Fruit fly (Drosophila melanogaster): ENCODE data around the gene CG15369.

CG15369 gene

dm6 chrX:9251212-9251877 lies 34.7 kb downstream of the CG15369 start (continued):
- TF ChIP-seq CG1529 (GFP tag; optimal IDR thresholded peaks at IDR 0.05) (peak; percentile 5), Oli (tag; optimal IDR thresholded peaks at IDR 0.05) (peak; percentile 31), ind (GFP tag; optimal IDR thresholded peaks at IDR 0.05) (peak; percentile 27), jigr1 (GFP tag; IDR thresholded peaks at IDR 0.05) (no peak), ap (GFP tag; IDR thresholded peaks at IDR 0.05) (no peak), CG7271 (tag; optimal IDR thresholded peaks at IDR 0.05) (no peak), tap (tag; optimal IDR thresholded peaks at IDR 0.05) (no peak), CG10654 (GFP tag; optimal IDR thresholded peaks at IDR 0.05) (peak; percentile 23), sob (GFP tag; IDR thresholded peaks at IDR 0.05) (0 out of 2 replicates have a peak, but pooled peaks have one; percentile 33), C15 (GFP tag; IDR thresholded peaks at IDR 0.05) (no peak), Nf-YA (GFP tag; IDR thresholded peaks at IDR 0.05) (no peak), CG3847 (GFP tag; IDR thresholded peaks at IDR 0.05) (no peak), Gsc (GFP tag; IDR thresholded peaks at IDR 0.05) (no peak), luna (GFP tag; optimal IDR thresholded peaks at IDR 0.05) (no peak), CG1602 (GFP tag; optimal IDR thresholded peaks at IDR 0.05) (no peak), CG4707 (GFP tag; optimal IDR thresholded peaks at IDR 0.05) (no peak), bcd (GFP tag; optimal IDR thresholded peaks at IDR 0.05) (peak; percentile 24), org-1 (GFP tag; optimal IDR thresholded peaks at IDR 0.05) (peak; percentile 0), pan (optimal IDR thresholded peaks at IDR 0.05) (no peak), pan (GFP tag; optimal IDR thresholded peaks at IDR 0.05 in 1 of 2, IDR thresholded peaks at IDR 0.05 in 1 of 2) (no peak), CG7839 (tag; optimal IDR thresholded peaks at IDR 0.05) (peak; percentile 3), CG13424 (tag; optimal IDR thresholded peaks at IDR 0.05) (peak; percentile 24), fru (optimal IDR thresholded peaks at IDR 0.05) (no peak), Max (GFP tag; optimal IDR thresholded peaks at IDR 0.05) (no peak), pum (GFP tag; optimal IDR thresholded peaks at IDR 0.05) (peak; percentile 12), crc (GFP tag; optimal IDR thresholded peaks at IDR 0.05) (no peak), tgo (GFP tag; IDR thresholded peaks at IDR 0.05) (peak; percentile 56), CG6254 (GFP tag; optimal IDR thresholded peaks at IDR 0.05) (no peak), Vsx1 (GFP tag; optimal IDR thresholded peaks at IDR 0.05) (no peak), sqz (GFP tag; optimal IDR thresholded peaks at IDR 0.05) (no peak), Doc3 (GFP tag; IDR thresholded peaks at IDR 0.05; ENCODE audit: partially characterized antibody) (no peak), D19B (GFP tag; optimal IDR thresholded peaks at IDR 0.05) (no peak), CG10209 (GFP tag; optimal IDR thresholded peaks at IDR 0.05) (no peak), wor (GFP tag; IDR thresholded peaks at IDR 0.05) (peak; percentile 30; the same call in 1 of the 2 replicates), chif (GFP tag; optimal IDR thresholded peaks at IDR 0.05) (peak in 1 of 2 experiments; percentile 4), eve (GFP tag; optimal IDR thresholded peaks at IDR 0.05) (no peak), CG33213 (GFP tag; optimal IDR thresholded peaks at IDR 0.05) (no peak), B-H1 (GFP tag; IDR thresholded peaks at IDR 0.05) (no peak), CG15011 (GFP tag; optimal IDR thresholded peaks at IDR 0.05) (no peak), schlank (tag; optimal IDR thresholded peaks at IDR 0.05) (no peak), CG6854 (GFP tag; optimal IDR thresholded peaks at IDR 0.05) (no peak), CG12391 (tag; optimal IDR thresholded peaks at IDR 0.05) (peak; percentile 40), CG2712 (tag; optimal IDR thresholded peaks at IDR 0.05) (peak; percentile 21), Rx (GFP tag; IDR thresholded peaks at IDR 0.05) (no peak), CG13123 (GFP tag; optimal IDR thresholded peaks at IDR 0.05) (no peak), CG34224 (GFP tag; IDR thresholded peaks at IDR 0.05; ENCODE audit: partially characterized antibody) (no peak), btn (GFP tag; optimal IDR thresholded peaks at IDR 0.05) (peak; percentile 27), Fer1 (GFP tag; optimal IDR thresholded peaks at IDR 0.05) (no peak), CG3838 (GFP tag; optimal IDR thresholded peaks at IDR 0.05) (no peak), Pdp1 (GFP tag; optimal IDR thresholded peaks at IDR 0.05) (no peak), cato (GFP tag; optimal IDR thresholded peaks at IDR 0.05; ENCODE audit: borderline replicate concordance) (no peak)

Data from whole organism, embryonic.